Worm (Caenorhabditis elegans) whole organism, L2 larva: ENCODE results near the gene txt-8.

ENCODE experiments used
- aly-2 ChIP-seq: fragments of 150-350 bp; optimal IDR thresholded peaks from 2 replicates; lab custom pipeline; 2014; ENCODE audit warnings: missing biosample characterization, missing genetic modification characterization
- ama-1 ChIP-seq: fragments of 150-350 bp; optimal IDR thresholded peaks from 2 replicates; lab custom pipeline; 2018; ENCODE audit warnings: inconsistent platforms
- unc-62 ChIP-seq: fragments of 150-350 bp; optimal IDR thresholded peaks from 2 replicates; lab custom pipeline; 2014; ENCODE audit warnings: missing biosample characterization, missing genetic modification reagents, missing genetic modification characterization

DNA sequence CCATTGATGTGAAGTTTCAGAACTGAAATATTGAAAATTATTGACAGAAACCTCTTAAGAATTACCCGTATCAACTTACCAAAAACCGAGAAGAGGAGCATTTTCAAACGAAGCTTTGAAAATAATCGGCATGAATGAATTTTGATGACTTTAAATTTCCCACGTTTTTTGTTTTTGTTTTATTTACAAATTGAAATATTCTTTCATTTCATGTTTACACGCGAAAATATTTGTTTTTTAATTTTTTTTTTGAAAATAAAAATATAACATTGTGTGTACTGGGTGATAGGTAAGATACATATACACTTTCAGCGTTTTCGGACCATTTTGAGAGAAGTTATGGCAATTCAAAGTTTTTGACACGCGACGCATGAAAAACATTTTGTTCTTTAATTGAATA lies 18.5 kb upstream of the txt-8 start, which contains the start of gene Y51A2B.9:
- no peak for TF ChIP-seq unc-62 (GFP tag; lab: Kevin White, UChicago)
- TF ChIP-seq aly-2 (tag; lab: Kevin White, UChicago): no peak
- no peak for TF ChIP-seq ama-1 (lab: Kevin White, UChicago)
